Worm (Caenorhabditis elegans) whole organism, L3 larva: ENCODE results near the gene his-38.

Experiments used
- R02D3.7 ChIP-seq: fragments of 150-350 bp; optimal IDR thresholded peaks from 2 replicates; lab custom pipeline; 2014; ENCODE audit warnings: missing biosample characterization, missing genetic modification characterization
- aly-2 ChIP-seq: fragments of 150-350 bp; optimal IDR thresholded peaks from 2 replicates; lab custom pipeline; 2014; ENCODE audit warnings: missing biosample characterization, missing genetic modification characterization
- ama-1 ChIP-seq: fragments of 150-350 bp; optimal IDR thresholded peaks from 2 replicates; lab custom pipeline; 2018
- ceh-16 ChIP-seq: sonication (generic microtip); optimal IDR thresholded peaks from 2 replicates; lab custom pipeline; 2017; ENCODE audit warnings: missing biosample characterization, missing genetic modification characterization
- ceh-28 ChIP-seq: fragments of 150-350 bp; optimal IDR thresholded peaks from 2 replicates; lab custom pipeline; 2014; ENCODE audit warnings: missing biosample characterization, missing genetic modification reagents, missing genetic modification characterization
- ceh-82 ChIP-seq: fragments of 150-350 bp; optimal IDR thresholded peaks from 2 replicates; lab custom pipeline; 2014; ENCODE audit warnings: missing biosample characterization, missing genetic modification characterization
- ceh-9 ChIP-seq: sonication (generic microtip); optimal IDR thresholded peaks from 2 replicates; lab custom pipeline; 2018; ENCODE audit warnings: missing biosample characterization, missing genetic modification characterization
- egl-27 ChIP-seq: sonication (generic microtip); optimal IDR thresholded peaks from 4 replicates; lab custom pipeline; 2017; ENCODE audit warnings: missing biosample characterization, missing genetic modification reagents, missing genetic modification characterization
- egl-5 ChIP-seq: fragments of 150-350 bp; optimal IDR thresholded peaks from 2 replicates; lab custom pipeline; 2017; ENCODE audit warnings: missing biosample characterization, missing genetic modification reagents, missing genetic modification characterization, inconsistent platforms
- elt-1 ChIP-seq: fragments of 150-350 bp; optimal IDR thresholded peaks from 2 replicates; lab custom pipeline; 2014; ENCODE audit warnings: missing biosample characterization, missing genetic modification characterization
- elt-2 ChIP-seq: sonication (generic microtip); optimal IDR thresholded peaks from 2 replicates; lab custom pipeline; 2016; ENCODE audit warnings: missing genetic modification reagents, mild to moderate bottlenecking, missing genetic modification characterization, missing compliant biosample characterization
- fkh-2 ChIP-seq: fragments of 150-350 bp; optimal IDR thresholded peaks from 2 replicates; lab custom pipeline; 2014; ENCODE audit warnings: missing biosample characterization, missing genetic modification reagents, missing genetic modification characterization
- fos-1 ChIP-seq: fragments of 150-350 bp; optimal IDR thresholded peaks from 2 replicates; lab custom pipeline; 2014; ENCODE audit warnings: missing biosample characterization, missing genetic modification characterization
- hmg-11 ChIP-seq: sonication (generic microtip); optimal IDR thresholded peaks from 2 replicates; lab custom pipeline; 2016; ENCODE audit warnings: missing genetic modification characterization, missing compliant biosample characterization
- jun-1 ChIP-seq: fragments of 150-350 bp; optimal IDR thresholded peaks from 2 replicates; lab custom pipeline; 2014; ENCODE audit warnings: missing biosample characterization, missing genetic modification reagents, missing genetic modification characterization
- lin-15B ChIP-seq: fragments of 150-350 bp; optimal IDR thresholded peaks from 2 replicates; lab custom pipeline; 2014; ENCODE audit warnings: missing biosample characterization, missing genetic modification characterization
- lin-39 ChIP-seq: fragments of 150-350 bp; optimal IDR thresholded peaks from 2 replicates; lab custom pipeline; 2018; ENCODE audit warnings: missing biosample characterization, missing genetic modification reagents, missing genetic modification characterization
- lsy-12 ChIP-seq: sonication (generic microtip); optimal IDR thresholded peaks from 2 replicates; lab custom pipeline; 2016; ENCODE audit warnings: mild to moderate bottlenecking, missing genetic modification characterization, missing compliant biosample characterization
- mdl-1 ChIP-seq: fragments of 150-350 bp; optimal IDR thresholded peaks from 2 replicates; lab custom pipeline; 2014; ENCODE audit warnings: missing biosample characterization, missing genetic modification characterization
- mml-1 ChIP-seq: fragments of 150-350 bp; sonication (generic microtip); optimal IDR thresholded peaks from 3 replicates; lab custom pipeline; 2014; ENCODE audit warnings: missing biosample characterization, missing genetic modification characterization
- nfya-1 ChIP-seq: sonication (generic microtip); optimal IDR thresholded peaks from 2 replicates; lab custom pipeline; 2017; ENCODE audit warnings: missing genetic modification characterization, mild to moderate bottlenecking, missing compliant biosample characterization, antibody characterized with exemption, moderate library complexity; ENCODE audit not compliant: insufficient read depth
- nhr-11 ChIP-seq: fragments of 150-350 bp; optimal IDR thresholded peaks from 2 replicates; lab custom pipeline; 2014; ENCODE audit warnings: missing biosample characterization, missing genetic modification characterization
- nhr-12 ChIP-seq: fragments of 150-350 bp; optimal IDR thresholded peaks from 2 replicates; lab custom pipeline; 2014; ENCODE audit warnings: missing biosample characterization, missing genetic modification characterization
- nhr-23 ChIP-seq: fragments of 150-350 bp; optimal IDR thresholded peaks from 2 replicates; lab custom pipeline; 2014; ENCODE audit warnings: missing biosample characterization, missing genetic modification reagents, missing genetic modification characterization
- nhr-25 ChIP-seq: sonication (generic microtip); optimal IDR thresholded peaks from 2 replicates; lab custom pipeline; 2017; ENCODE audit warnings: missing biosample characterization, missing genetic modification characterization
- nhr-28 ChIP-seq: fragments of 150-350 bp; optimal IDR thresholded peaks from 2 replicates; lab custom pipeline; 2014; ENCODE audit warnings: missing biosample characterization, missing genetic modification characterization
- nhr-43 ChIP-seq: sonication (generic microtip); optimal IDR thresholded peaks from 2 replicates; lab custom pipeline; 2016; ENCODE audit warnings: mild to moderate bottlenecking, missing genetic modification characterization, missing compliant biosample characterization; ENCODE audit not compliant: poor library complexity, severe bottlenecking
- nhr-67 ChIP-seq: fragments of 150-350 bp; optimal IDR thresholded peaks from 2 replicates; lab custom pipeline; 2014; ENCODE audit warnings: missing biosample characterization, missing genetic modification characterization
- nhr-76 ChIP-seq: fragments of 150-350 bp; sonication (generic microtip); optimal IDR thresholded peaks from 5 replicates; lab custom pipeline; 2014; ENCODE audit warnings: missing biosample characterization, missing genetic modification characterization
- nhr-77 ChIP-seq: fragments of 150-350 bp; optimal IDR thresholded peaks from 2 replicates; lab custom pipeline; 2014; ENCODE audit warnings: missing biosample characterization, missing genetic modification characterization
- pha-4 ChIP-seq: fragments of 150-350 bp; optimal IDR thresholded peaks from 2 replicates; lab custom pipeline; 2014; ENCODE audit warnings: missing biosample characterization, missing genetic modification reagents, missing genetic modification characterization
- pqm-1 ChIP-seq: fragments of 150-350 bp; optimal IDR thresholded peaks from 2 replicates; lab custom pipeline; 2017; ENCODE audit warnings: missing biosample characterization, missing genetic modification characterization, inconsistent platforms
- sea-2 ChIP-seq: fragments of 150-350 bp; sonication (generic microtip); optimal IDR thresholded peaks from 4 replicates; lab custom pipeline; 2014; ENCODE audit warnings: missing biosample characterization, missing genetic modification reagents, missing genetic modification characterization
- skn-1 ChIP-seq: fragments of 150-350 bp; optimal IDR thresholded peaks from 2 replicates; lab custom pipeline; 2014; ENCODE audit warnings: missing biosample characterization, missing genetic modification characterization
- snpc-4 ChIP-seq: fragments of 150-350 bp; optimal IDR thresholded peaks from 2 replicates; lab custom pipeline; 2014; ENCODE audit warnings: missing biosample characterization, missing genetic modification characterization
- tbx-2 ChIP-seq: sonication (generic microtip); optimal IDR thresholded peaks from 2 replicates; lab custom pipeline; 2016; ENCODE audit warnings: mild to moderate bottlenecking, missing genetic modification characterization, missing compliant biosample characterization
- unc-62 ChIP-seq: fragments of 150-350 bp; sonication (generic microtip); optimal IDR thresholded peaks from 4 replicates; lab custom pipeline; 2014; ENCODE audit warnings: missing biosample characterization, missing genetic modification reagents, missing genetic modification characterization
- ztf-11 ChIP-seq: fragments of 150-350 bp; optimal IDR thresholded peaks from 2 replicates; lab custom pipeline; 2014; ENCODE audit warnings: missing biosample characterization, missing genetic modification characterization

The his-38 gene

ce11 chrX:7271968-7272367 lies 37.7 kb downstream of the his-38 start, which contains the start of gene F46H5.11:
F46H5.11 (minus strand) TSS chrX:7272068.
- TF ChIP-seq elt-1 (tag; lab: Kevin White, UChicago) (no peak), nhr-67 (tag; lab: Kevin White, UChicago) (no peak), ztf-11 (tag; lab: Kevin White, UChicago) (no peak), ceh-16 (tag; lab: Kevin White, UChicago) (no peak), tbx-2 (no peak), skn-1 (tag; lab: Kevin White, UChicago) (no peak), egl-5 (tag; lab: Kevin White, UChicago) (no peak), mdl-1 (tag; lab: Kevin White, UChicago) (no peak), nfya-1 (tag; lab: Kevin White, UChicago) (no peak), ama-1 (lab: Kevin White, UChicago) (no peak), sea-2 (GFP tag; lab: Kevin White, UChicago) (no peak), ceh-9 (tag; lab: Kevin White, UChicago) (no peak), fkh-2 (tag; lab: Kevin White, UChicago) (no peak), fos-1 (tag; lab: Kevin White, UChicago) (no peak), lin-15B (no peak), nhr-43 (tag; lab: Kevin White, UChicago) (no peak), nhr-12 (tag; lab: Kevin White, UChicago) (no peak)

ce11 chrX:7269379-7269778 lies 40.3 kb downstream of the his-38 start, which contains the start of gene grd-7:
grd-7 (minus strand) TSS chrX:7269479.
- no peak for TF ChIP-seq nhr-67 (tag; lab: Kevin White, UChicago)
- no peak for TF ChIP-seq ceh-82
- no peak for TF ChIP-seq unc-62 (GFP tag; lab: Kevin White, UChicago)
- TF ChIP-seq hmg-11 (tag; lab: Kevin White, UChicago): no peak
- TF ChIP-seq aly-2 (tag; lab: Kevin White, UChicago): no peak
- no peak for TF ChIP-seq nhr-43 (tag; lab: Kevin White, UChicago)
- no peak for TF ChIP-seq snpc-4
- TF ChIP-seq nhr-28 (tag; lab: Kevin White, UChicago): no peak
- TF ChIP-seq ama-1 (lab: Kevin White, UChicago): no peak
- TF ChIP-seq nhr-12 (tag; lab: Kevin White, UChicago): no peak
- TF ChIP-seq R02D3.7 (tag; lab: Kevin White, UChicago): no peak
- TF ChIP-seq nhr-23: no peak
- no peak for TF ChIP-seq egl-27 (tag; lab: Kevin White, UChicago)
- TF ChIP-seq egl-5 (tag; lab: Kevin White, UChicago): no peak
- TF ChIP-seq skn-1 (tag; lab: Kevin White, UChicago): no peak

ce11 chrX:7268965-7269364 lies 40.7 kb downstream of the his-38 start:
- no peak for TF ChIP-seq nhr-67 (tag; lab: Kevin White, UChicago)
- TF ChIP-seq fos-1 (tag; lab: Kevin White, UChicago): no peak
- no peak for TF ChIP-seq aly-2 (tag; lab: Kevin White, UChicago)
- TF ChIP-seq ceh-82: no peak
- TF ChIP-seq hmg-11 (tag; lab: Kevin White, UChicago): no peak
- no peak for TF ChIP-seq nhr-23
- TF ChIP-seq fkh-2 (tag; lab: Kevin White, UChicago): no peak
- TF ChIP-seq R02D3.7 (tag; lab: Kevin White, UChicago): no peak
- TF ChIP-seq nhr-25 (tag; lab: Kevin White, UChicago): no peak

ce11 chrX:7265348-7265747 lies 44.3 kb downstream of the his-38 start, which contains the start of gene F46H5.2:
F46H5.2 (plus strand) TSS chrX:7265648.
- TF ChIP-seq mml-1: no peak
- TF ChIP-seq mdl-1 (tag; lab: Kevin White, UChicago): no peak
- no peak for TF ChIP-seq sea-2 (GFP tag; lab: Kevin White, UChicago)

- TF ChIP-seq snpc-4: peak; percentile 86
- peak; percentile 94 for TF ChIP-seq nfya-1 (tag; lab: Kevin White, UChicago)
- no peak for TF ChIP-seq pqm-1 (tag; lab: Kevin White, UChicago)
- peak; percentile 72 for TF ChIP-seq ama-1 (lab: Kevin White, UChicago)
- TF ChIP-seq R02D3.7 (tag; lab: Kevin White, UChicago): peak; percentile 4
- no peak for TF ChIP-seq ceh-9 (tag; lab: Kevin White, UChicago)
- peak; percentile 81 for TF ChIP-seq elt-2 (tag; lab: Kevin White, UChicago)
- TF ChIP-seq egl-5 (tag; lab: Kevin White, UChicago): peak; percentile 94
- TF ChIP-seq egl-27 (tag; lab: Kevin White, UChicago): peak; percentile 69
- TF ChIP-seq ceh-16 (tag; lab: Kevin White, UChicago): no peak
- peak; percentile 95 for TF ChIP-seq lin-39 (tag; lab: Kevin White, UChicago)
- TF ChIP-seq fos-1 (tag; lab: Kevin White, UChicago): peak; percentile 64
- peak; percentile 48 for TF ChIP-seq ceh-28
- TF ChIP-seq lsy-12 (tag; lab: Kevin White, UChicago): peak; percentile 78
- peak; percentile 93 for TF ChIP-seq pha-4 (tag; lab: Kevin White, UChicago)
- TF ChIP-seq nhr-76: no peak
- TF ChIP-seq nhr-23: peak; percentile 90
- TF ChIP-seq nhr-43 (tag; lab: Kevin White, UChicago): peak; percentile 82
- TF ChIP-seq ceh-82: peak; percentile 54
- peak; percentile 56 for TF ChIP-seq nhr-11 (tag; lab: Kevin White, UChicago)
- TF ChIP-seq tbx-2: peak; percentile 83
- TF ChIP-seq nhr-25 (tag; lab: Kevin White, UChicago): peak; percentile 96
- peak; percentile 4 for TF ChIP-seq unc-62 (GFP tag; lab: Kevin White, UChicago)
- peak; percentile 94 for TF ChIP-seq jun-1
- TF ChIP-seq elt-1 (tag; lab: Kevin White, UChicago): peak; percentile 26
- TF ChIP-seq nhr-77 (tag; lab: Kevin White, UChicago): no peak
- no peak for TF ChIP-seq fkh-2 (tag; lab: Kevin White, UChicago)
These were observed 44.9 kb downstream of the his-38 start for ce11 chrX:7264591-7265306.
